Worm (Caenorhabditis elegans) whole organism, L4 larva: Measurements from ENCODE around the gene fbxc-7.

Source experiments
- D1046.2 ChIP-seq: fragments of 200-800 bp; sonication (Bioruptor generic); IDR thresholded peaks from 2 replicates; pipeline ENCODE4 v1.3.6; 2022; ENCODE audit warnings: missing genetic modification characterization, missing compliant biosample characterization
- F26F4.8 ChIP-seq: fragments of 200-800 bp; sonication (Bioruptor generic); conservative IDR thresholded peaks from 2 replicates; pipeline ENCODE4 v1.3.6; 2022; ENCODE audit warnings: missing genetic modification characterization, missing compliant biosample characterization
- Y48G9A.11 ChIP-seq: fragments of 200-800 bp; sonication (Bioruptor generic); IDR thresholded peaks from 2 replicates; pipeline ENCODE4 v1.3.6; 2022; ENCODE audit warnings: missing genetic modification reagents, missing genetic modification characterization, missing compliant biosample characterization
- ZK337.2 ChIP-seq: fragments of 200-800 bp; sonication (Bioruptor generic); IDR thresholded peaks from 2 replicates; pipeline ENCODE4 v1.3.6; 2022; ENCODE audit warnings: missing genetic modification reagents, missing genetic modification characterization, missing compliant biosample characterization
- ZK546.5 ChIP-seq, 2 experiments: sonication (generic microtip); optimal IDR thresholded peaks; 2 replicates each; lab custom pipeline; 2017; ENCODE audit warnings: missing biosample characterization in 2 of 2, missing genetic modification characterization in 2 of 2
- aha-1 ChIP-seq: fragments of 150-350 bp; peaks from one replicate; lab custom pipeline; 2014; ENCODE audit warnings: missing biosample characterization, missing genetic modification characterization
- ceh-28 ChIP-seq: fragments of 150-350 bp; optimal IDR thresholded peaks from 2 replicates; lab custom pipeline; 2014; ENCODE audit warnings: missing biosample characterization, missing genetic modification reagents, missing genetic modification characterization
- ceh-62 ChIP-seq: sonication (generic microtip); optimal IDR thresholded peaks from 2 replicates; lab custom pipeline; 2017; ENCODE audit warnings: missing biosample characterization, missing genetic modification characterization
- ctbp-1 ChIP-seq: fragments of 200-800 bp; sonication (Bioruptor generic); IDR thresholded peaks from 2 replicates; pipeline ENCODE4 v1.3.6; 2022; ENCODE audit warnings: missing genetic modification reagents, missing genetic modification characterization, missing compliant biosample characterization
- daf-12 ChIP-seq: fragments of 150-350 bp; optimal IDR thresholded peaks from 2 replicates; lab custom pipeline; 2014; ENCODE audit warnings: missing biosample characterization, missing genetic modification reagents, missing genetic modification characterization
- dmd-6 ChIP-seq: fragments of 200-800 bp; sonication (Bioruptor generic); IDR thresholded peaks from 2 replicates; pipeline ENCODE4 v1.3.6; 2022; ENCODE audit warnings: missing genetic modification reagents, missing genetic modification characterization, missing compliant biosample characterization
- dmd-8 ChIP-seq: fragments of 200-800 bp; sonication (Bioruptor generic); IDR thresholded peaks from 2 replicates; pipeline ENCODE4 v1.3.6; 2022; ENCODE audit warnings: missing genetic modification characterization, missing compliant biosample characterization
- egl-43 ChIP-seq: fragments of 200-800 bp; sonication (Bioruptor generic); IDR thresholded peaks from 2 replicates; pipeline ENCODE4 v1.3.6; 2022; ENCODE audit warnings: missing genetic modification reagents, missing genetic modification characterization, missing compliant biosample characterization
- hif-1 ChIP-seq, 2 experiments: sonication (generic microtip); optimal IDR thresholded peaks; 2 replicates each; lab custom pipeline; 2016 to 2017; ENCODE audit warnings: missing compliant biosample characterization in 2 of 2, missing genetic modification characterization in 2 of 2, missing genetic modification reagents in 2 of 2, missing genotype in 2 of 2, mild to moderate bottlenecking in 1 of 2
- hlh-11 ChIP-seq: fragments of 200-800 bp; sonication (Bioruptor generic); optimal IDR thresholded peaks from 2 replicates; lab custom pipeline; 2018; ENCODE audit warnings: mild to moderate bottlenecking, missing genetic modification characterization, missing compliant biosample characterization
- lim-7 ChIP-seq: fragments of 200-800 bp; sonication (Bioruptor generic); IDR thresholded peaks from 2 replicates; pipeline ENCODE4 v1.3.6; 2022; ENCODE audit warnings: missing genetic modification characterization, missing compliant biosample characterization
- lin-1 ChIP-seq: fragments of 200-800 bp; sonication (Bioruptor generic); IDR thresholded peaks from 2 replicates; pipeline ENCODE4 v1.3.6; 2022; ENCODE audit warnings: missing genetic modification reagents, missing genetic modification characterization, missing compliant biosample characterization
- lin-13 ChIP-seq: fragments of 150-350 bp; optimal IDR thresholded peaks from 2 replicates; lab custom pipeline; 2014; ENCODE audit warnings: missing biosample characterization, missing genetic modification reagents, missing genetic modification characterization
- lin-38 ChIP-seq: fragments of 200-800 bp; sonication (Bioruptor generic); IDR thresholded peaks from 2 replicates; pipeline ENCODE4 v1.3.6; 2022; ENCODE audit warnings: missing genetic modification reagents, missing genetic modification characterization, missing compliant biosample characterization
- madf-5 ChIP-seq, 2 experiments: fragments of 200-800 bp; sonication (Bioruptor generic); IDR thresholded peaks; 2 replicates each; pipeline ENCODE4 v1.3.6; 2022; ENCODE audit warnings: missing compliant biosample characterization in 2 of 2, missing genetic modification characterization in 2 of 2
- madf-9 ChIP-seq: fragments of 200-800 bp; sonication (Bioruptor generic); conservative IDR thresholded peaks from 2 replicates; pipeline ENCODE4 v1.3.6; 2022; ENCODE audit warnings: missing genetic modification reagents, missing genetic modification characterization, missing compliant biosample characterization
- mdt-29 ChIP-seq: fragments of 200-800 bp; sonication (Bioruptor generic); IDR thresholded peaks from 2 replicates; pipeline ENCODE4 v1.3.6; 2022; ENCODE audit warnings: missing genetic modification reagents, missing genetic modification characterization, missing compliant biosample characterization
- nhr-102 ChIP-seq: sonication (generic microtip); optimal IDR thresholded peaks from 2 replicates; lab custom pipeline; 2016; ENCODE audit warnings: mild to moderate bottlenecking, missing genetic modification characterization, moderate library complexity, missing compliant biosample characterization
- nhr-41 ChIP-seq: fragments of 200-800 bp; sonication (Bioruptor generic); IDR thresholded peaks from 2 replicates; pipeline ENCODE4 v1.3.6; 2022; ENCODE audit warnings: missing genetic modification reagents, missing genetic modification characterization, missing compliant biosample characterization
- nhr-48 ChIP-seq: sonication (generic microtip); optimal IDR thresholded peaks from 2 replicates; lab custom pipeline; 2016; ENCODE audit warnings: mild to moderate bottlenecking, missing genetic modification characterization, missing compliant biosample characterization
- nhr-77 ChIP-seq: fragments of 150-350 bp; optimal IDR thresholded peaks from 2 replicates; lab custom pipeline; 2014; ENCODE audit warnings: missing biosample characterization, missing genetic modification characterization
- php-3 ChIP-seq: fragments of 200-800 bp; sonication (Bioruptor generic); IDR thresholded peaks from 2 replicates; pipeline ENCODE4 v1.3.6; 2022; ENCODE audit warnings: missing genetic modification reagents, missing genetic modification characterization, missing compliant biosample characterization
- skn-1 ChIP-seq: fragments of 150-350 bp; optimal IDR thresholded peaks from 2 replicates; lab custom pipeline; 2014; ENCODE audit warnings: missing biosample characterization, missing genetic modification characterization
- snpc-1.2 ChIP-seq: fragments of 200-800 bp; sonication (Bioruptor generic); IDR thresholded peaks from 2 replicates; pipeline ENCODE4 v1.3.6; 2022; ENCODE audit warnings: missing genetic modification reagents, missing genetic modification characterization, missing compliant biosample characterization
- snpc-4 ChIP-seq: fragments of 150-350 bp; optimal IDR thresholded peaks from 2 replicates; lab custom pipeline; 2014; ENCODE audit warnings: missing biosample characterization, missing genetic modification characterization
- tag-97 ChIP-seq: fragments of 200-800 bp; sonication (Bioruptor generic); IDR thresholded peaks from 2 replicates; pipeline ENCODE4 v1.3.6; 2022; ENCODE audit warnings: missing genetic modification characterization, missing compliant biosample characterization
- tra-1 ChIP-seq: fragments of 200-800 bp; sonication (Bioruptor generic); IDR thresholded peaks from 2 replicates; pipeline ENCODE4 v1.3.6; 2022; ENCODE audit warnings: missing genetic modification reagents, missing genetic modification characterization, missing compliant biosample characterization
- vab-7 ChIP-seq: fragments of 200-800 bp; sonication (Bioruptor generic); IDR thresholded peaks from 2 replicates; pipeline ENCODE4 v1.3.6; 2022; ENCODE audit warnings: missing genetic modification reagents, missing genetic modification characterization, missing compliant biosample characterization
- zag-1 ChIP-seq: fragments of 150-350 bp; optimal IDR thresholded peaks from 2 replicates; lab custom pipeline; 2014; ENCODE audit warnings: missing biosample characterization, missing genetic modification characterization
- zfp-2 ChIP-seq: sonication (generic microtip); optimal IDR thresholded peaks from 2 replicates; lab custom pipeline; 2016; ENCODE audit warnings: mild to moderate bottlenecking, missing genetic modification characterization, missing compliant biosample characterization
- ztf-11 ChIP-seq: fragments of 150-350 bp; optimal IDR thresholded peaks from 2 replicates; lab custom pipeline; 2014; ENCODE audit warnings: missing biosample characterization, missing genetic modification characterization

The fbxc-7 gene

DNA sequence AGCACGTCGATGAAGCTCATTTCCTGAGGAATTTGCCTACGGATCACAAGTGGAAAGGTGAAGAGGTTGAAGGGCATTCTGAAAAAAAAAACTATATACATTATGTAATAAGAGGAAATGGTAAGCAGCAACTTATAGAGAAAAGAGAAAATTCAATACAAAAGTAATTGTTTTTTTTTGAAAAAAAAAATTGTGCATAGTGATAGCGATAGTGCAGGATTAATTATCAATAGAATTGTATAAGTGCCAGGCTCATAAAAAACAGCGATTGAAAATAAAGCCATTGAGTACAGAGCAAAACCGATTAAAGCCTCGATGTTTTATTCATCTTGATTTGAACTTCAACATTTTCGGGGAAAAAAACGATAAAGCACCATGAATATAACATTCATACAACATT is 18.1 kb downstream of the fbxc-7 start, which contains the start of gene C32B5.15:
TSS of gene C32B5.15 (minus strand) at position 101 of the 400 bp plus-strand sequence.
- TF ChIP-seq nhr-102 (tag; lab: Kevin White, UChicago) (no peak), lin-13 (GFP tag; lab: Kevin White, UChicago) (no peak), zfp-2 (tag; lab: Kevin White, UChicago) (no peak), daf-12 (no peak), ztf-11 (tag; lab: Kevin White, UChicago) (no peak), aha-1 (no peak), dmd-8 (no peak), nhr-48 (no peak), hif-1 (tag; optimal IDR thresholded peaks at IDR 0.05; lab: Kevin White, UChicago) (no peak), tra-1 (GFP tag; lab: Robert Waterston, UW) (no peak), snpc-4 (tag; lab: Kevin White, UChicago) (no peak), skn-1 (tag; lab: Kevin White, UChicago) (no peak), php-3 (GFP tag; lab: Robert Waterston, UW) (no peak)

- TF ChIP-seq nhr-77 (tag; lab: Kevin White, UChicago) (no peak), nhr-41 (GFP tag; lab: Robert Waterston, UW) (no peak), lin-13 (GFP tag; lab: Kevin White, UChicago) (no peak), tag-97 (GFP tag; lab: Robert Waterston, UW) (no peak), hlh-11 (tag; lab: Kevin White, UChicago) (no peak), zag-1 (tag; lab: Kevin White, UChicago) (no peak), ceh-62 (tag; lab: Kevin White, UChicago) (no peak), ZK546.5 (tag; optimal IDR thresholded peaks at IDR 0.05; lab: Kevin White, UChicago) (no peak), ceh-28 (no peak), dmd-6 (GFP tag; lab: Robert Waterston, UW) (no peak), hif-1 (tag; optimal IDR thresholded peaks at IDR 0.05; lab: Kevin White, UChicago) (no peak), mdt-29 (GFP tag; lab: Robert Waterston, UW) (no peak), lin-38 (no peak)
Measured at ce11 chrII:973999-974398, 19.3 kb downstream of the fbxc-7 start, which contains the start of gene fbxc-14. Gene fbxc-14 (plus strand): TSS chrII:974299.

DNA sequence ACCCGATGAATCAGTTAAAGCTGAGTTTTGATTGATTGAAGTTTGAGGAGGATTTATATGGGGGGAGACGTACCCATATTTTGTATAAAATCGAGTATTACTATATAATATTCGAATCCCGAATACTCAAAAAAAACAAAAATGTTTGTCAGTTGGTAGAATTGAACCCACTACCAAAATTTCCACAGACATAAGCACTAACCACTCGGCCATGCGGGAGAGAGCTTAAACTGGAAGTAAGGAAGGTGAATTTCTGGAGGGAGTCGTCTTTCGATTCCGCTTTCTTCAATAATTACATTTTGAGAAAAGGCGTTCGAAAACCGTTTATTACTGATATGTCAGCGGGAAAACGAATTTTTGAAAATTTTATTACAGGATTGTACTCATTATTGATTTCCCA is 22.4 kb downstream of the fbxc-7 start:
- peak; percentile 74; the same call in 1 of the 2 replicates for TF ChIP-seq egl-43 (GFP tag; lab: Robert Waterston, UW)
- peak; percentile 68 for TF ChIP-seq vab-7 (GFP tag; lab: Robert Waterston, UW)
- 0 out of 2 replicates have a peak, but pooled peaks have one; percentile 18 for TF ChIP-seq tra-1 (GFP tag; lab: Robert Waterston, UW)
- TF ChIP-seq snpc-1.2 (GFP tag; lab: Robert Waterston, UW) = peak; percentile 64
- 0 out of 2 replicates have a peak, but pooled peaks have one; percentile 51 for TF ChIP-seq ZK337.2 (GFP tag; lab: Robert Waterston, UW)
- TF ChIP-seq nhr-41 (GFP tag; lab: Robert Waterston, UW) = 0 out of 2 replicates have a peak, but pooled peaks have one; percentile 29
- TF ChIP-seq D1046.2 (GFP tag; lab: Robert Waterston, UW) = peak; percentile 80
- peak; percentile 39 for TF ChIP-seq dmd-6 (GFP tag; lab: Robert Waterston, UW)
- peak; percentile 78 for TF ChIP-seq lim-7
- TF ChIP-seq F26F4.8 (GFP tag; lab: Robert Waterston, UW) = peak; percentile 68; the same call in 1 of the 2 replicates
- peak; percentile 75; the same call in 1 of the 2 replicates for TF ChIP-seq lin-1 (GFP tag; lab: Robert Waterston, UW)
- TF ChIP-seq madf-9 (GFP tag; lab: Robert Waterston, UW) = 0 out of 2 replicates have a peak, but pooled peaks have one; percentile 22
- peak; percentile 66; the same call in 1 of the 2 replicates for TF ChIP-seq dmd-8
- TF ChIP-seq Y48G9A.11 (GFP tag; lab: Robert Waterston, UW) = 0 out of 2 replicates have a peak, but pooled peaks have one; percentile 31
- TF ChIP-seq madf-5 (GFP tag; IDR thresholded peaks at IDR 0.05; lab: Robert Waterston, UW) = 0 out of 4 replicates have a peak, but pooled peaks of 1 of the 2 experiments have one; percentile 68
- TF ChIP-seq ctbp-1 (GFP tag; lab: Robert Waterston, UW) = peak; percentile 69
